Worm (Caenorhabditis elegans) whole organism, early embryonic: Measurements from ENCODE around the gene srj-24.

Experiments used
- B0310.2 ChIP-seq: sonication (generic microtip); optimal IDR thresholded peaks from 2 replicates; lab custom pipeline; 2016; ENCODE audit warnings: mild to moderate bottlenecking, missing genetic modification characterization, missing compliant biosample characterization
- F13C5.2 ChIP-seq: sonication (generic microtip); optimal IDR thresholded peaks from 2 replicates; lab custom pipeline; 2017; ENCODE audit warnings: mild to moderate bottlenecking, missing genetic modification characterization, inconsistent platforms, missing compliant biosample characterization
- aly-1 ChIP-seq: sonication (generic microtip); optimal IDR thresholded peaks from 2 replicates; lab custom pipeline; 2016; ENCODE audit warnings: missing genetic modification characterization, missing compliant biosample characterization
- ama-1 ChIP-seq: fragments of 150-350 bp; optimal IDR thresholded peaks from 2 replicates; lab custom pipeline; 2014
- hmbx-1 ChIP-seq: sonication (generic microtip); optimal IDR thresholded peaks from 2 replicates; lab custom pipeline; 2016; ENCODE audit warnings: mild to moderate bottlenecking, missing genetic modification characterization, missing compliant biosample characterization
- hmg-4 ChIP-seq: fragments of 200-800 bp; sonication (Bioruptor generic); optimal IDR thresholded peaks from 2 replicates; lab custom pipeline; 2018; ENCODE audit warnings: mild to moderate bottlenecking, missing genetic modification characterization, missing compliant biosample characterization
- pes-1 ChIP-seq: fragments of 200-800 bp; sonication (Bioruptor generic); IDR thresholded peaks from 2 replicates; pipeline ENCODE4 v1.3.6; 2022; ENCODE audit warnings: missing genetic modification reagents, missing genetic modification characterization, missing compliant biosample characterization
- tbx-11 ChIP-seq: fragments of 200-800 bp; sonication (Bioruptor generic); IDR thresholded peaks from 2 replicates; pipeline ENCODE4 v1.3.6; 2022; ENCODE audit warnings: missing genetic modification characterization, missing compliant biosample characterization
- tbx-37 ChIP-seq: fragments of 200-800 bp; sonication (Bioruptor generic); conservative IDR thresholded peaks from 2 replicates; pipeline ENCODE4 v1.3.6; 2022; ENCODE audit warnings: missing genetic modification reagents, missing genetic modification characterization, missing compliant biosample characterization

- TF ChIP-seq aly-1 (tag; lab: Kevin White, UChicago) = no peak
- no peak for TF ChIP-seq pes-1 (GFP tag; lab: Robert Waterston, UW)
- TF ChIP-seq ama-1 (lab: Kevin White, UChicago) = no peak
- no peak for TF ChIP-seq hmbx-1 (tag; lab: Kevin White, UChicago)
- no peak for TF ChIP-seq tbx-11 (GFP tag; lab: Robert Waterston, UW)
- TF ChIP-seq F13C5.2 = no peak
- no peak for TF ChIP-seq hmg-4 (GFP tag; lab: Kevin White, UChicago)
- no peak for TF ChIP-seq B0310.2 (tag; lab: Kevin White, UChicago)
- TF ChIP-seq tbx-37 (GFP tag; lab: Robert Waterston, UW) = no peak
Measured at ce11 chrV:778339-778738, 39.7 kb upstream of the srj-24 start, which contains the start of gene srbc-59.
